Worm (Caenorhabditis elegans) whole organism, L4 larva: ENCODE measurements around the gene T08D10.5.
"Not testable (repeated sequence)": the region's sequence is repeated elsewhere in the genome, so short reads cannot be mapped to it uniquely, and the experiment has no call there.

Experiments used
- aha-1 ChIP-seq: fragments of 150-350 bp; peaks from one replicate; lab custom pipeline; 2014; ENCODE audit warnings: missing biosample characterization, missing genetic modification characterization
- ceh-20 ChIP-seq: fragments of 200-800 bp; sonication (Bioruptor generic); IDR thresholded peaks from 2 replicates; pipeline ENCODE4 v1.3.6; 2022; ENCODE audit warnings: missing genetic modification reagents, missing genetic modification characterization, missing compliant biosample characterization
- ceh-28 ChIP-seq: fragments of 150-350 bp; optimal IDR thresholded peaks from 2 replicates; lab custom pipeline; 2014; ENCODE audit warnings: missing biosample characterization, missing genetic modification reagents, missing genetic modification characterization
- ctbp-1 ChIP-seq: fragments of 200-800 bp; sonication (Bioruptor generic); IDR thresholded peaks from 2 replicates; pipeline ENCODE4 v1.3.6; 2022; ENCODE audit warnings: missing genetic modification reagents, missing genetic modification characterization, missing compliant biosample characterization
- dmd-9 ChIP-seq: fragments of 200-800 bp; sonication (Bioruptor generic); IDR thresholded peaks from 2 replicates; pipeline ENCODE4 v1.3.6; 2022; ENCODE audit warnings: missing genetic modification reagents, missing genetic modification characterization, missing compliant biosample characterization
- dpl-1 ChIP-seq: fragments of 150-350 bp; optimal IDR thresholded peaks from 2 replicates; lab custom pipeline; 2014; ENCODE audit warnings: missing biosample characterization, missing genetic modification reagents, missing genetic modification characterization
- duxl-1 ChIP-seq: sonication (generic microtip); optimal IDR thresholded peaks from 2 replicates; lab custom pipeline; 2016; ENCODE audit warnings: mild to moderate bottlenecking, missing genetic modification characterization, moderate library complexity, missing compliant biosample characterization; ENCODE audit not compliant: poor library complexity
- nhr-237 ChIP-seq: sonication (generic microtip); optimal IDR thresholded peaks from 2 replicates; lab custom pipeline; 2017; ENCODE audit warnings: missing biosample characterization, missing genetic modification characterization
- set-16 ChIP-seq: fragments of 200-800 bp; sonication (Bioruptor generic); IDR thresholded peaks from 2 replicates; pipeline ENCODE4 v1.3.6; 2022; ENCODE audit warnings: missing genetic modification reagents, missing genetic modification characterization, missing compliant biosample characterization
- snpc-1.2 ChIP-seq: fragments of 200-800 bp; sonication (Bioruptor generic); IDR thresholded peaks from 2 replicates; pipeline ENCODE4 v1.3.6; 2022; ENCODE audit warnings: missing genetic modification reagents, missing genetic modification characterization, missing compliant biosample characterization
- unc-39 ChIP-seq: sonication (generic microtip); optimal IDR thresholded peaks from 2 replicates; lab custom pipeline; 2017; ENCODE audit warnings: missing biosample characterization, missing genetic modification characterization
- unc-62 ChIP-seq, 3 experiments: fragments of 150-350 bp in 1 of 3; sonication (generic microtip); optimal IDR thresholded peaks in 2 of 3; peaks in 1 of 3; 1 replicate in 1 of 3; 2 replicates in 2 of 3; lab custom pipeline; 2014 to 2017; ENCODE audit warnings: missing biosample characterization in 3 of 3, missing genetic modification characterization in 3 of 3, missing genetic modification reagents in 3 of 3, missing genotype in 1 of 3

ce11 chrX:11961103-11961502 is 3.8 kb downstream of the T08D10.5 start, which contains the start of gene C49F5.13:
- not testable (repeated sequence) for TF ChIP-seq nhr-237 (tag; lab: Kevin White, UChicago); duxl-1 (tag; lab: Kevin White, UChicago); aha-1 (tag; lab: Kevin White, UChicago); ctbp-1 (GFP tag; lab: Robert Waterston, UW); ceh-28; unc-62 (GFP tag; optimal IDR thresholded peaks at IDR 0.05 in 1 of 2; lab: Kevin White, UChicago); unc-62 (tag; optimal IDR thresholded peaks at IDR 0.05; lab: Kevin White, UChicago); dmd-9 (GFP tag; lab: Robert Waterston, UW); snpc-1.2 (GFP tag; lab: Robert Waterston, UW); unc-39 (tag; lab: Kevin White, UChicago); set-16 (GFP tag; lab: Robert Waterston, UW); dpl-1 (GFP tag; lab: Kevin White, UChicago); ceh-20
